Worm (Caenorhabditis elegans): ENCODE results near the gene exc-5.

Gene exc-5

DNA sequence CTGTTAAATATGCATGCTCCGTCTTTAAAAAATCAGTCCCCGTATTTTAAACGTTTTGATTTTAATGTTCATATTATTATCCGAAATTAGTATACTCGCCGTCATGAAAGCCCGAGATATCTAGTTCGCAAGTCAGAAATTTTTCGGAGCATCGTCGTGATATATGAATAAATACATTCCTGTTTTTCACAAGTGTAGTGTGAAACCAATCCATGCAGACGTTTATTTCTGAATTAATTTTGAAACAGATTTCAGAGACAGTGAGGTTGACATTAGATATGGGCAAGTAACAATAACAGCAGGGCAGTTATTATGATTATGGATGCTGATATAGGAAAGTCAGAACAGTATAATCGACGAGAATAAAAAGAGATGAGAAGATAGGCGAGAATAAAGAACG lies 61.0 kb downstream of the exc-5 start:
- TF ChIP-seq ceh-30 (tag; optimal IDR thresholded peaks at IDR 0.05) (no peak), pqm-1 (tag; optimal IDR thresholded peaks at IDR 0.05) (no peak), ceh-9 (tag; optimal IDR thresholded peaks at IDR 0.05) (no peak), nfya-1 (tag; optimal IDR thresholded peaks at IDR 0.05) (no peak), pax-1 (tag; optimal IDR thresholded peaks at IDR 0.05) (no peak), ttx-3 (tag; optimal IDR thresholded peaks at IDR 0.05) (no peak), unc-86 (tag; optimal IDR thresholded peaks at IDR 0.05) (no peak)

Data from whole organism, late embryonic.